Worm (Caenorhabditis elegans) whole organism, late embryonic: Measurements from ENCODE around the gene bir-1.

Source experiments
- C38D4.7 ChIP-seq: fragments of 200-800 bp; sonication (Bioruptor generic); optimal IDR thresholded peaks from 2 replicates; lab custom pipeline; 2018; ENCODE audit warnings: mild to moderate bottlenecking, missing genetic modification characterization, moderate library complexity, missing compliant biosample characterization
- F13H6.1 ChIP-seq: sonication (generic microtip); optimal IDR thresholded peaks from 2 replicates; lab custom pipeline; 2016; ENCODE audit warnings: missing genetic modification characterization, missing compliant biosample characterization
- K02D7.2 ChIP-seq: sonication (generic microtip); optimal IDR thresholded peaks from 2 replicates; lab custom pipeline; 2017; ENCODE audit warnings: mild to moderate bottlenecking, missing genetic modification characterization, missing compliant biosample characterization
- Y22D7AL.16 ChIP-seq: sonication (generic microtip); optimal IDR thresholded peaks from 2 replicates; lab custom pipeline; 2016; ENCODE audit warnings: missing genetic modification characterization, missing compliant biosample characterization
- ahr-1 ChIP-seq: sonication (generic microtip); optimal IDR thresholded peaks from 2 replicates; lab custom pipeline; 2016; ENCODE audit warnings: missing genetic modification characterization, missing compliant biosample characterization
- ama-1 ChIP-seq: fragments of 150-350 bp; optimal IDR thresholded peaks from 2 replicates; lab custom pipeline; 2014
- ceh-18 ChIP-seq: sonication (generic microtip); optimal IDR thresholded peaks from 2 replicates; lab custom pipeline; 2016; ENCODE audit warnings: missing genetic modification characterization, missing compliant biosample characterization
- ceh-19 ChIP-seq: fragments of 200-800 bp; sonication (Bioruptor generic); optimal IDR thresholded peaks from 2 replicates; lab custom pipeline; 2018; ENCODE audit warnings: mild to moderate bottlenecking, missing genetic modification characterization, missing compliant biosample characterization
- ceh-22 ChIP-seq: sonication (generic microtip); optimal IDR thresholded peaks from 2 replicates; lab custom pipeline; 2017; ENCODE audit warnings: missing biosample characterization, missing genetic modification characterization
- ceh-30 ChIP-seq: fragments of 150-350 bp; optimal IDR thresholded peaks from 2 replicates; lab custom pipeline; 2014; ENCODE audit warnings: missing biosample characterization, missing genetic modification characterization
- ceh-31 ChIP-seq: sonication (generic microtip); optimal IDR thresholded peaks from 2 replicates; lab custom pipeline; 2016; ENCODE audit warnings: missing genetic modification characterization, missing compliant biosample characterization
- ceh-34 ChIP-seq: sonication (generic microtip); optimal IDR thresholded peaks from 2 replicates; lab custom pipeline; 2016; ENCODE audit warnings: mild to moderate bottlenecking, missing genetic modification characterization, missing compliant biosample characterization
- ceh-45 ChIP-seq: fragments of 200-800 bp; sonication (Bioruptor generic); IDR thresholded peaks from 2 replicates; pipeline ENCODE4 v1.3.6; 2022; ENCODE audit warnings: missing genetic modification reagents, missing genetic modification characterization, missing compliant biosample characterization
- ceh-48 ChIP-seq: sonication (generic microtip); optimal IDR thresholded peaks from 2 replicates; lab custom pipeline; 2016; ENCODE audit warnings: missing genetic modification characterization, inconsistent platforms, missing compliant biosample characterization
- ceh-6 ChIP-seq: fragments of 200-800 bp; sonication (Bioruptor generic); optimal IDR thresholded peaks from 2 replicates; lab custom pipeline; 2018; ENCODE audit warnings: mild to moderate bottlenecking, missing genetic modification characterization, missing compliant biosample characterization
- ceh-9 ChIP-seq: sonication (generic microtip); optimal IDR thresholded peaks from 2 replicates; lab custom pipeline; 2016; ENCODE audit warnings: mild to moderate bottlenecking, missing genetic modification characterization, inconsistent platforms, missing compliant biosample characterization
- che-1 ChIP-seq: sonication (generic microtip); optimal IDR thresholded peaks from 2 replicates; lab custom pipeline; 2016; ENCODE audit warnings: mild to moderate bottlenecking, missing genetic modification characterization, missing compliant biosample characterization
- dmd-4 ChIP-seq: sonication (generic microtip); optimal IDR thresholded peaks from 2 replicates; lab custom pipeline; 2016; ENCODE audit warnings: borderline replicate concordance, missing genetic modification characterization, missing compliant biosample characterization
- dve-1 ChIP-seq: sonication (generic microtip); optimal IDR thresholded peaks from 2 replicates; lab custom pipeline; 2017; ENCODE audit warnings: antibody characterized with exemption, mild to moderate bottlenecking, missing genetic modification characterization, missing compliant biosample characterization
- elt-2 ChIP-seq: sonication (generic microtip); optimal IDR thresholded peaks from 2 replicates; lab custom pipeline; 2016; ENCODE audit warnings: missing genetic modification reagents, missing genetic modification characterization, missing compliant biosample characterization
- elt-4 ChIP-seq: sonication (generic microtip); optimal IDR thresholded peaks from 2 replicates; lab custom pipeline; 2016; ENCODE audit warnings: missing genetic modification characterization, missing compliant biosample characterization
- fkh-10 ChIP-seq: fragments of 150-350 bp; optimal IDR thresholded peaks from 2 replicates; lab custom pipeline; 2014; ENCODE audit warnings: missing biosample characterization, missing genetic modification reagents, missing genetic modification characterization
- fkh-6 ChIP-seq: sonication (generic microtip); optimal IDR thresholded peaks from 2 replicates; lab custom pipeline; 2016; ENCODE audit warnings: missing genetic modification characterization, missing compliant biosample characterization
- gmeb-2 ChIP-seq: sonication (generic microtip); optimal IDR thresholded peaks from 2 replicates; lab custom pipeline; 2016; ENCODE audit warnings: missing genetic modification characterization, inconsistent platforms, missing compliant biosample characterization
- hlh-15 ChIP-seq: sonication (generic microtip); optimal IDR thresholded peaks from 2 replicates; lab custom pipeline; 2016; ENCODE audit warnings: missing genetic modification characterization, missing compliant biosample characterization
- hlh-30 ChIP-seq: sonication (generic microtip); optimal IDR thresholded peaks from 2 replicates; lab custom pipeline; 2017; ENCODE audit warnings: antibody characterized with exemption, missing genetic modification characterization, missing compliant biosample characterization; ENCODE audit not compliant: insufficient read depth
- hlh-6 ChIP-seq: sonication (generic microtip); optimal IDR thresholded peaks from 2 replicates; lab custom pipeline; 2016; ENCODE audit warnings: missing genotype, missing genetic modification characterization, missing compliant biosample characterization
- hlh-8 ChIP-seq: sonication (generic microtip); optimal IDR thresholded peaks from 2 replicates; lab custom pipeline; 2016; ENCODE audit warnings: missing genotype, missing genetic modification characterization, missing compliant biosample characterization
- lim-6 ChIP-seq: sonication (generic microtip); optimal IDR thresholded peaks from 2 replicates; lab custom pipeline; 2016; ENCODE audit warnings: missing genetic modification characterization, missing compliant biosample characterization
- madf-2 ChIP-seq: sonication (generic microtip); optimal IDR thresholded peaks from 2 replicates; lab custom pipeline; 2017; ENCODE audit warnings: missing genetic modification characterization, missing compliant biosample characterization
- mec-3 ChIP-seq: sonication (generic microtip); optimal IDR thresholded peaks from 2 replicates; lab custom pipeline; 2016; ENCODE audit warnings: borderline replicate concordance, missing genetic modification characterization, missing compliant biosample characterization
- nhr-11 ChIP-seq: fragments of 150-350 bp; optimal IDR thresholded peaks from 2 replicates; lab custom pipeline; 2014; ENCODE audit warnings: missing biosample characterization, missing genetic modification characterization
- nhr-232 ChIP-seq: sonication (generic microtip); optimal IDR thresholded peaks from 2 replicates; lab custom pipeline; 2016; ENCODE audit warnings: missing genetic modification characterization, missing compliant biosample characterization
- npax-4 ChIP-seq: sonication (generic microtip); optimal IDR thresholded peaks from 2 replicates; lab custom pipeline; 2016; ENCODE audit warnings: missing genetic modification characterization, missing compliant biosample characterization
- odd-2 ChIP-seq: sonication (generic microtip); optimal IDR thresholded peaks from 2 replicates; lab custom pipeline; 2017; ENCODE audit warnings: antibody characterized with exemption, mild to moderate bottlenecking, missing genetic modification characterization, missing compliant biosample characterization
- pag-3 ChIP-seq: sonication (generic microtip); optimal IDR thresholded peaks from 2 replicates; lab custom pipeline; 2016; ENCODE audit warnings: missing compliant biosample characterization, missing genetic modification characterization, borderline replicate concordance
- pha-2 ChIP-seq: sonication (generic microtip); optimal IDR thresholded peaks from 2 replicates; lab custom pipeline; 2017; ENCODE audit warnings: mild to moderate bottlenecking, missing genetic modification characterization, missing compliant biosample characterization
- pha-4 ChIP-seq: fragments of 150-350 bp; optimal IDR thresholded peaks from 2 replicates; lab custom pipeline; 2018; ENCODE audit warnings: missing biosample characterization, missing genetic modification reagents, missing genetic modification characterization
- pros-1 ChIP-seq: fragments of 150-350 bp; optimal IDR thresholded peaks from 2 replicates; lab custom pipeline; 2014; ENCODE audit warnings: missing biosample characterization, missing genetic modification reagents, missing genetic modification characterization
- ref-2 ChIP-seq: sonication (generic microtip); optimal IDR thresholded peaks from 2 replicates; lab custom pipeline; 2016; ENCODE audit warnings: missing genetic modification characterization, missing compliant biosample characterization
- rnt-1 ChIP-seq: sonication (generic microtip); optimal IDR thresholded peaks from 2 replicates; lab custom pipeline; 2016; ENCODE audit warnings: missing genetic modification characterization, missing compliant biosample characterization
- sdc-2 ChIP-seq: sonication (generic microtip); optimal IDR thresholded peaks from 2 replicates; lab custom pipeline; 2016; ENCODE audit warnings: missing genotype, missing genetic modification characterization, missing compliant biosample characterization
- sox-2 ChIP-seq: fragments of 200-800 bp; sonication (Bioruptor generic); IDR thresholded peaks from 2 replicates; pipeline ENCODE4 v1.3.6; 2022; ENCODE audit warnings: missing genetic modification reagents, missing genetic modification characterization, missing compliant biosample characterization
- sox-4 ChIP-seq: sonication (generic microtip); optimal IDR thresholded peaks from 2 replicates; lab custom pipeline; 2017; ENCODE audit warnings: mild to moderate bottlenecking, missing genetic modification characterization, inconsistent platforms, missing compliant biosample characterization
- syd-9 ChIP-seq: sonication (generic microtip); optimal IDR thresholded peaks from 2 replicates; lab custom pipeline; 2016; ENCODE audit warnings: mild to moderate bottlenecking, missing genetic modification characterization, moderate library complexity, missing compliant biosample characterization
- tbx-2 ChIP-seq: sonication (generic microtip); optimal IDR thresholded peaks from 2 replicates; lab custom pipeline; 2016; ENCODE audit warnings: missing genetic modification characterization, missing compliant biosample characterization
- tbx-7 ChIP-seq: sonication (generic microtip); optimal IDR thresholded peaks from 2 replicates; lab custom pipeline; 2016; ENCODE audit warnings: missing genotype, missing genetic modification characterization, missing compliant biosample characterization
- ttx-3 ChIP-seq: sonication (generic microtip); optimal IDR thresholded peaks from 2 replicates; lab custom pipeline; 2016; ENCODE audit warnings: missing genetic modification reagents, missing genetic modification characterization, missing compliant biosample characterization
- unc-3 ChIP-seq, 2 experiments: fragments of 200-800 bp in 1 of 2; sonication (Bioruptor generic) in 1 of 2; sonication (generic microtip) in 1 of 2; conservative IDR thresholded peaks in 1 of 2; optimal IDR thresholded peaks in 1 of 2; 2 replicates each; pipeline versions ENCODE4 v1.3.6 to Lab custom; 2016 to 2022; ENCODE audit warnings: missing compliant biosample characterization in 2 of 2, missing genetic modification characterization in 2 of 2, missing genetic modification reagents in 1 of 2
- unc-42 ChIP-seq: sonication (generic microtip); optimal IDR thresholded peaks from 2 replicates; lab custom pipeline; 2016; ENCODE audit warnings: missing genotype, missing genetic modification characterization, missing compliant biosample characterization
- unc-55 ChIP-seq: sonication (generic microtip); optimal IDR thresholded peaks from 2 replicates; lab custom pipeline; 2017; ENCODE audit warnings: missing biosample characterization, missing genetic modification reagents, missing genetic modification characterization
- unc-86 ChIP-seq: sonication (generic microtip); optimal IDR thresholded peaks from 2 replicates; lab custom pipeline; 2016; ENCODE audit warnings: missing genetic modification characterization, missing compliant biosample characterization
- zip-5 ChIP-seq: sonication (generic microtip); optimal IDR thresholded peaks from 2 replicates; lab custom pipeline; 2016; ENCODE audit warnings: missing genetic modification characterization, missing compliant biosample characterization

Gene bir-1

ce11 chrV:11610481-11610880, 33.8 kb upstream of the bir-1 start, which contains the start of gene sas-5:
Gene sas-5 (plus strand): TSS chrV:11610737.
- TF ChIP-seq ceh-22 (tag; lab: Kevin White, UChicago) (no peak), ceh-9 (tag; lab: Kevin White, UChicago) (peak; percentile 40), ahr-1 (peak; percentile 62), ttx-3 (tag; lab: Kevin White, UChicago) (peak; percentile 85), mec-3 (tag; lab: Kevin White, UChicago) (peak; percentile 8), ref-2 (tag; lab: Kevin White, UChicago) (peak; percentile 73), sdc-2 (tag; lab: Kevin White, UChicago) (no peak), tbx-2 (tag; lab: Kevin White, UChicago) (peak; percentile 87), npax-4 (tag; lab: Kevin White, UChicago) (peak; percentile 59), ceh-19 (peak; percentile 79), gmeb-2 (peak; percentile 79), Y22D7AL.16 (tag; lab: Kevin White, UChicago) (peak; percentile 77), ceh-30 (tag; lab: Kevin White, UChicago) (no peak), hlh-15 (tag; lab: Kevin White, UChicago) (peak; percentile 57), tbx-7 (tag; lab: Kevin White, UChicago) (peak; percentile 21), dve-1 (tag; lab: Kevin White, UChicago) (peak; percentile 1), ceh-34 (tag; lab: Kevin White, UChicago) (peak; percentile 72), ceh-31 (tag; lab: Kevin White, UChicago) (peak; percentile 79), hlh-30 (tag; lab: Kevin White, UChicago) (peak; percentile 13), unc-86 (tag; lab: Kevin White, UChicago) (peak; percentile 83), ceh-45 (peak; percentile 77), pag-3 (no peak), syd-9 (tag; lab: Kevin White, UChicago) (peak; percentile 62), che-1 (tag; lab: Kevin White, UChicago) (peak; percentile 83), sox-4 (tag; lab: Kevin White, UChicago) (peak; percentile 88), K02D7.2 (tag; lab: Kevin White, UChicago) (peak; percentile 57), nhr-232 (peak; percentile 49), rnt-1 (peak; percentile 61), unc-3 (GFP tag; conservative IDR thresholded peaks at IDR 0.05; lab: Robert Waterston, UW) (peak; percentile 61; the same call in 1 of the 2 replicates), unc-3 (tag; optimal IDR thresholded peaks at IDR 0.05; lab: Kevin White, UChicago) (peak; percentile 73), sox-2 (GFP tag; lab: Robert Waterston, UW) (peak; percentile 35; the same call in 1 of the 2 replicates), pros-1 (tag; lab: Kevin White, UChicago) (peak; percentile 20), unc-55 (GFP tag; lab: Kevin White, UChicago) (no peak), fkh-10 (GFP tag; lab: Kevin White, UChicago) (peak; percentile 51), unc-42 (peak; percentile 42), fkh-6 (tag; lab: Kevin White, UChicago) (peak; percentile 54), elt-4 (no peak), nhr-11 (tag; lab: Kevin White, UChicago) (no peak), madf-2 (tag; lab: Kevin White, UChicago) (peak; percentile 75), pha-4 (tag; lab: Kevin White, UChicago) (no peak), ceh-48 (tag; lab: Kevin White, UChicago) (peak; percentile 17), ceh-6 (GFP tag; lab: Kevin White, UChicago) (peak; percentile 63), ceh-18 (no peak), hlh-6 (tag; lab: Kevin White, UChicago) (peak; percentile 36), odd-2 (tag; lab: Kevin White, UChicago) (peak; percentile 77), hlh-8 (tag; lab: Kevin White, UChicago) (peak; percentile 80), dmd-4 (tag; lab: Kevin White, UChicago) (peak; percentile 71), pha-2 (tag; lab: Kevin White, UChicago) (peak; percentile 62), elt-2 (peak; percentile 93), F13H6.1 (tag; lab: Kevin White, UChicago) (peak; percentile 59), ama-1 (lab: Kevin White, UChicago) (no peak), C38D4.7 (peak; percentile 80), zip-5 (tag; lab: Kevin White, UChicago) (peak; percentile 66), lim-6 (tag; lab: Kevin White, UChicago) (peak; percentile 66)
